Fruit fly (Drosophila melanogaster) whole organism, embryonic: ENCODE data around the gene CG15406.

ENCODE experiments used
- Ada2b ChIP-seq: fragments of 200-800 bp; sonication (Bioruptor generic); IDR thresholded peaks from 2 replicates; pipeline ENCODE4 v1.3.6; 2022; ENCODE audit warnings: missing biosample characterization, missing genetic modification characterization
- Bteb2 ChIP-seq: fragments of 200-800 bp; sonication (Bioruptor generic); optimal IDR thresholded peaks from 2 replicates; lab custom pipeline; 2016; ENCODE audit warnings: missing biosample characterization, missing genetic modification characterization
- CG10979 ChIP-seq: fragments of 200-800 bp; sonication (Bioruptor generic); optimal IDR thresholded peaks from 2 replicates; lab custom pipeline; 2018; ENCODE audit warnings: missing biosample characterization, mild to moderate bottlenecking, missing genetic modification characterization, moderate library complexity
- CG12299 ChIP-seq: fragments of 200-800 bp; sonication (Bioruptor generic); optimal IDR thresholded peaks from 2 replicates; lab custom pipeline; 2018; ENCODE audit warnings: missing biosample characterization, mild to moderate bottlenecking, missing genetic modification characterization
- CG12391 ChIP-seq: fragments of 200-800 bp; sonication (Bioruptor generic); optimal IDR thresholded peaks from 3 replicates; lab custom pipeline; 2018; ENCODE audit warnings: missing biosample characterization, mild to moderate bottlenecking, missing genetic modification characterization, moderate library complexity
- CG14014 ChIP-seq: fragments of 200-800 bp; sonication (Bioruptor generic); IDR thresholded peaks from 2 replicates; pipeline ENCODE4 v1.3.6; 2022; ENCODE audit warnings: missing biosample characterization, missing genetic modification characterization
- CG1603 ChIP-seq: fragments of 200-800 bp; sonication (Bioruptor generic); optimal IDR thresholded peaks from 2 replicates; lab custom pipeline; 2019; ENCODE audit warnings: missing biosample characterization, mild to moderate bottlenecking, missing genetic modification characterization, moderate library complexity
- CG2199 ChIP-seq: fragments of 200-800 bp; sonication (Bioruptor generic); IDR thresholded peaks from 3 replicates; pipeline ENCODE4 v1.3.6; 2022; ENCODE audit warnings: missing biosample characterization, missing genetic modification characterization
- CG3847 ChIP-seq: fragments of 200-800 bp; sonication (Bioruptor generic); IDR thresholded peaks from 2 replicates; pipeline ENCODE4 v1.3.6; 2022; ENCODE audit warnings: missing biosample characterization, missing genetic modification characterization
- CG6689 ChIP-seq: fragments of 200-800 bp; sonication (Bioruptor generic); IDR thresholded peaks from 2 replicates; pipeline ENCODE4 v1.3.6; 2022; ENCODE audit warnings: missing biosample characterization, missing genetic modification characterization
- CG6765 ChIP-seq: fragments of 200-800 bp; sonication (Bioruptor generic); optimal IDR thresholded peaks from 3 replicates; lab custom pipeline; 2017; ENCODE audit warnings: missing biosample characterization, mild to moderate bottlenecking, missing genetic modification characterization
- CG7786 ChIP-seq: fragments of 200-800 bp; sonication (Bioruptor generic); optimal IDR thresholded peaks from 2 replicates; lab custom pipeline; 2016; ENCODE audit warnings: missing biosample characterization, missing genetic modification characterization
- CG7839 ChIP-seq: fragments of 200-800 bp; sonication (Bioruptor generic); optimal IDR thresholded peaks from 3 replicates; lab custom pipeline; 2018; ENCODE audit warnings: missing biosample characterization, mild to moderate bottlenecking, missing genetic modification characterization, moderate library complexity
- CG7987 ChIP-seq: fragments of 200-800 bp; sonication (Bioruptor generic); optimal IDR thresholded peaks from 2 replicates; lab custom pipeline; 2018; ENCODE audit warnings: missing biosample characterization, mild to moderate bottlenecking, missing genetic modification characterization, moderate library complexity
- CG8281 ChIP-seq: fragments of 200-800 bp; sonication (Bioruptor generic); optimal IDR thresholded peaks from 2 replicates; lab custom pipeline; 2018; ENCODE audit warnings: missing biosample characterization, mild to moderate bottlenecking, missing genetic modification characterization, moderate library complexity
- CG8290 ChIP-seq, 3 experiments: fragments of 200-800 bp; sonication (Bioruptor generic); optimal IDR thresholded peaks; 2 replicates each; lab custom pipeline; 2016 to 2019; ENCODE audit warnings: missing biosample characterization in 3 of 3, missing genetic modification characterization in 3 of 3, mild to moderate bottlenecking in 2 of 3, moderate library complexity in 1 of 3
- CG8924 ChIP-seq: fragments of 200-800 bp; optimal IDR thresholded peaks from 3 replicates; lab custom pipeline; 2019; ENCODE audit warnings: missing biosample characterization, mild to moderate bottlenecking, missing genetic modification characterization, moderate library complexity
- CG8944 ChIP-seq: fragments of 200-800 bp; sonication (Bioruptor generic); optimal IDR thresholded peaks from 3 replicates; lab custom pipeline; 2016; ENCODE audit warnings: missing biosample characterization, missing genetic modification characterization
- CG9609 ChIP-seq: fragments of 200-800 bp; sonication (Bioruptor generic); optimal IDR thresholded peaks from 3 replicates; lab custom pipeline; 2016; ENCODE audit warnings: missing biosample characterization, missing genetic modification characterization
- Chrac-16 ChIP-seq: fragments of 200-800 bp; sonication (Bioruptor generic); optimal IDR thresholded peaks from 3 replicates; lab custom pipeline; 2016; ENCODE audit warnings: missing biosample characterization, missing genetic modification characterization
- D19A ChIP-seq: fragments of 200-800 bp; optimal IDR thresholded peaks from 3 replicates; lab custom pipeline; 2019; ENCODE audit warnings: missing biosample characterization, mild to moderate bottlenecking, missing genetic modification characterization, moderate library complexity
- E2f1 ChIP-seq: fragments of 200-800 bp; sonication (Bioruptor generic); IDR thresholded peaks from 2 replicates; pipeline ENCODE4 v1.3.6; 2022; ENCODE audit warnings: missing biosample characterization, missing genetic modification characterization
- Ets65A ChIP-seq: fragments of 200-800 bp; sonication (Bioruptor generic); peaks from one replicate; lab custom pipeline; 2016; ENCODE audit warnings: missing biosample characterization, missing genetic modification characterization
- Fer1 ChIP-seq: fragments of 200-800 bp; sonication (Bioruptor generic); optimal IDR thresholded peaks from 2 replicates; lab custom pipeline; 2017; ENCODE audit warnings: missing biosample characterization, mild to moderate bottlenecking, missing genetic modification characterization
- GATAe ChIP-seq: fragments of 200-800 bp; sonication (Bioruptor generic); conservative IDR thresholded peaks from 2 replicates; pipeline ENCODE4 v1.3.6; 2022; ENCODE audit warnings: missing biosample characterization, missing genetic modification characterization
- Gug ChIP-seq: fragments of 200-800 bp; sonication (Bioruptor generic); IDR thresholded peaks from 4 replicates; pipeline ENCODE4 v1.3.6; 2022; ENCODE audit warnings: missing biosample characterization, missing genetic modification characterization
- HLHmδ ChIP-seq: fragments of 200-800 bp; sonication (Bioruptor generic); optimal IDR thresholded peaks from 2 replicates; lab custom pipeline; 2018; ENCODE audit warnings: missing biosample characterization, mild to moderate bottlenecking, missing genetic modification characterization, moderate library complexity
- Pdp1 ChIP-seq, 2 experiments: fragments of 200-800 bp; sonication (Bioruptor generic); optimal IDR thresholded peaks; 3 replicates each; lab custom pipeline; 2016; ENCODE audit warnings: missing biosample characterization in 2 of 2, missing genetic modification characterization in 2 of 2, mild to moderate bottlenecking in 1 of 2, moderate library complexity in 1 of 2
- Ptx1 ChIP-seq: fragments of 200-800 bp; sonication (Bioruptor generic); IDR thresholded peaks from 2 replicates; pipeline ENCODE4 v1.3.6; 2022; ENCODE audit warnings: missing biosample characterization, missing genetic modification characterization
- Rx ChIP-seq: fragments of 200-800 bp; sonication (Bioruptor generic); IDR thresholded peaks from 2 replicates; pipeline ENCODE4 v1.3.6; 2022; ENCODE audit warnings: missing biosample characterization, missing genetic modification characterization
- Scr ChIP-seq: fragments of 200-800 bp; sonication (Bioruptor generic); IDR thresholded peaks from 2 replicates; pipeline ENCODE4 v1.3.6; 2022; ENCODE audit warnings: missing biosample characterization, missing genetic modification characterization; ENCODE audit not compliant: partially characterized antibody
- Xbp1 ChIP-seq: fragments of 200-800 bp; sonication (Bioruptor generic); optimal IDR thresholded peaks from 3 replicates; lab custom pipeline; 2016; ENCODE audit warnings: missing biosample characterization, mild to moderate bottlenecking, missing genetic modification characterization
- YL-1 ChIP-seq: fragments of 200-800 bp; sonication (Bioruptor generic); optimal IDR thresholded peaks from 3 replicates; lab custom pipeline; 2017; ENCODE audit warnings: missing biosample characterization, mild to moderate bottlenecking, missing genetic modification characterization
- aop ChIP-seq: fragments of 200-800 bp; sonication (Bioruptor generic); IDR thresholded peaks from 2 replicates; pipeline ENCODE4 v1.3.6; 2022; ENCODE audit warnings: missing biosample characterization, missing genetic modification characterization
- bowl ChIP-seq: fragments of 200-800 bp; sonication (Bioruptor generic); IDR thresholded peaks from 2 replicates; pipeline ENCODE4 v1.3.6; 2022; ENCODE audit warnings: missing biosample characterization, missing genetic modification characterization
- chif ChIP-seq, 2 experiments: fragments of 200-800 bp; sonication (Bioruptor generic); optimal IDR thresholded peaks; 3 replicates each; lab custom pipeline; 2016; ENCODE audit warnings: missing biosample characterization in 2 of 2, missing genetic modification characterization in 2 of 2
- gce ChIP-seq: fragments of 200-800 bp; sonication (Bioruptor generic); IDR thresholded peaks from 3 replicates; pipeline ENCODE4 v1.3.6; 2022; ENCODE audit warnings: missing biosample characterization, missing genetic modification characterization
- grau ChIP-seq: fragments of 200-800 bp; optimal IDR thresholded peaks from 3 replicates; lab custom pipeline; 2019; ENCODE audit warnings: missing biosample characterization, mild to moderate bottlenecking, missing genetic modification characterization, moderate library complexity
- jumu ChIP-seq: fragments of 200-800 bp; sonication (Bioruptor generic); optimal IDR thresholded peaks from 3 replicates; lab custom pipeline; 2016; ENCODE audit warnings: missing biosample characterization, missing genetic modification characterization
- knrl ChIP-seq: fragments of 200-800 bp; sonication (Bioruptor generic); IDR thresholded peaks from 3 replicates; pipeline ENCODE4 v1.3.6; 2022; ENCODE audit warnings: missing biosample characterization, missing genetic modification characterization; ENCODE audit not compliant: partially characterized antibody
- maf-S ChIP-seq: fragments of 200-800 bp; sonication (Bioruptor generic); optimal IDR thresholded peaks from 2 replicates; lab custom pipeline; 2016; ENCODE audit warnings: missing biosample characterization, missing genetic modification characterization
- mld ChIP-seq: fragments of 200-800 bp; sonication (Bioruptor generic); IDR thresholded peaks from 3 replicates; pipeline ENCODE4 v1.3.6; 2022; ENCODE audit warnings: missing biosample characterization, missing genetic modification characterization; ENCODE audit not compliant: partially characterized antibody
- org-1 ChIP-seq: fragments of 200-800 bp; sonication (Bioruptor generic); optimal IDR thresholded peaks from 2 replicates; lab custom pipeline; 2017; ENCODE audit warnings: missing biosample characterization, missing genetic modification characterization
- pros ChIP-seq: fragments of 200-800 bp; sonication (Bioruptor generic); optimal IDR thresholded peaks from 3 replicates; lab custom pipeline; 2019; ENCODE audit warnings: missing biosample characterization, mild to moderate bottlenecking, missing genetic modification characterization, moderate library complexity
- scrt ChIP-seq: fragments of 200-800 bp; sonication (Bioruptor generic); optimal IDR thresholded peaks from 2 replicates; lab custom pipeline; 2018; ENCODE audit warnings: missing biosample characterization, mild to moderate bottlenecking, missing genetic modification characterization, moderate library complexity
- sens-2 ChIP-seq: fragments of 200-800 bp; sonication (Bioruptor generic); IDR thresholded peaks from 2 replicates; pipeline ENCODE4 v1.3.6; 2022; ENCODE audit warnings: missing biosample characterization, missing genetic modification characterization
- sim ChIP-seq: fragments of 200-800 bp; sonication (Bioruptor generic); IDR thresholded peaks from 2 replicates; pipeline ENCODE4 v1.3.6; 2022; ENCODE audit warnings: missing biosample characterization, missing genetic modification characterization
- sima ChIP-seq: fragments of 200-800 bp; sonication (Bioruptor generic); optimal IDR thresholded peaks from 2 replicates; lab custom pipeline; 2016; ENCODE audit warnings: missing biosample characterization, missing genetic modification characterization
- tgo ChIP-seq: fragments of 200-800 bp; sonication (Bioruptor generic); IDR thresholded peaks from 3 replicates; pipeline ENCODE4 v1.3.6; 2022; ENCODE audit warnings: missing biosample characterization, missing genetic modification characterization
- toy ChIP-seq: fragments of 200-800 bp; sonication (Bioruptor generic); IDR thresholded peaks from 2 replicates; pipeline ENCODE4 v1.3.6; 2022; ENCODE audit warnings: missing biosample characterization, missing genetic modification characterization

The CG15406 gene

dm6 chr2L:3341231-3341935 is 32.4 kb downstream of the CG15406 start (continued):
- TF ChIP-seq CG7786 (GFP tag; lab: Kevin White, UChicago) (no peak), CG7987 (GFP tag; lab: Kevin White, UChicago) (no peak), D19A (peak; percentile 9), scrt (GFP tag; lab: Kevin White, UChicago) (no peak), bowl (GFP tag; lab: Robert Waterston, UW) (no peak), CG2199 (no peak), CG14014 (GFP tag; lab: Robert Waterston, UW) (no peak), CG6689 (GFP tag; lab: Robert Waterston, UW) (0 out of 2 replicates have a peak, but pooled peaks have one; percentile 14), sim (GFP tag; lab: Robert Waterston, UW) (no peak), CG9609 (GFP tag; lab: Kevin White, UChicago) (no peak), CG3847 (GFP tag; lab: Robert Waterston, UW) (no peak), maf-S (GFP tag; lab: Kevin White, UChicago) (no peak), tgo (GFP tag; lab: Robert Waterston, UW) (peak; percentile 20; the same call in 1 of the 3 replicates), Pdp1 (GFP tag; optimal IDR thresholded peaks at IDR 0.05; lab: Kevin White, UChicago) (no peak), chif (GFP tag; optimal IDR thresholded peaks at IDR 0.05; lab: Kevin White, UChicago) (no peak), CG8924 (tag; lab: Kevin White, UChicago) (no peak), gce (no peak), toy (no peak), CG8944 (GFP tag; lab: Kevin White, UChicago) (no peak), knrl (no peak), grau (tag; lab: Kevin White, UChicago) (peak; percentile 10), jumu (no peak), CG12299 (tag; lab: Kevin White, UChicago) (no peak), aop (GFP tag; lab: Robert Waterston, UW) (no peak), Ets65A (GFP tag; lab: Kevin White, UChicago) (no peak), Gug (GFP tag; lab: Robert Waterston, UW) (no peak), CG8281 (tag; lab: Kevin White, UChicago) (no peak), Ada2b (GFP tag; lab: Robert Waterston, UW) (no peak), Xbp1 (GFP tag; lab: Kevin White, UChicago) (peak; percentile 2), sens-2 (no peak), sima (no peak), Rx (no peak), Fer1 (GFP tag; lab: Kevin White, UChicago) (no peak), Chrac-16 (GFP tag; lab: Kevin White, UChicago) (peak; percentile 11), org-1 (GFP tag; lab: Kevin White, UChicago) (no peak), YL-1 (GFP tag; lab: Kevin White, UChicago) (no peak), CG10979 (tag; lab: Kevin White, UChicago) (peak; percentile 22), CG6765 (GFP tag; lab: Kevin White, UChicago) (no peak), GATAe (GFP tag; lab: Robert Waterston, UW) (no peak), Scr (GFP tag; lab: Robert Waterston, UW) (no peak), HLHmδ (GFP tag; lab: Kevin White, UChicago) (no peak), Bteb2 (GFP tag; lab: Kevin White, UChicago) (no peak), CG1603 (tag; lab: Kevin White, UChicago) (no peak), CG8290 (GFP tag; optimal IDR thresholded peaks at IDR 0.05; lab: Kevin White, UChicago) (no peak), CG8290 (tag; optimal IDR thresholded peaks at IDR 0.05; lab: Kevin White, UChicago) (no peak), pros (GFP tag; lab: Kevin White, UChicago) (no peak), E2f1 (GFP tag; lab: Robert Waterston, UW) (no peak), mld (GFP tag; lab: Robert Waterston, UW) (no peak), CG7839 (tag; lab: Kevin White, UChicago) (peak; percentile 44), CG12391 (tag; lab: Kevin White, UChicago) (peak; percentile 34), Ptx1 (GFP tag; lab: Robert Waterston, UW) (no peak; the same call in 1 of the 2 replicates)
